Worm (Caenorhabditis elegans) whole organism, late embryonic: Measurements from ENCODE around the gene C54D10.10.

Source experiments
- C08G9.2 ChIP-seq: sonication (generic microtip); optimal IDR thresholded peaks from 2 replicates; lab custom pipeline; 2016; ENCODE audit warnings: mild to moderate bottlenecking, missing genetic modification characterization, moderate library complexity, missing compliant biosample characterization
- F13H6.1 ChIP-seq: sonication (generic microtip); optimal IDR thresholded peaks from 2 replicates; lab custom pipeline; 2016; ENCODE audit warnings: missing genetic modification characterization, missing compliant biosample characterization
- K02D7.2 ChIP-seq: sonication (generic microtip); optimal IDR thresholded peaks from 2 replicates; lab custom pipeline; 2017; ENCODE audit warnings: mild to moderate bottlenecking, missing genetic modification characterization, missing compliant biosample characterization
- K09A11.1 ChIP-seq: sonication (generic microtip); optimal IDR thresholded peaks from 2 replicates; lab custom pipeline; 2017; ENCODE audit warnings: antibody characterized with exemption, mild to moderate bottlenecking, missing genetic modification characterization, missing compliant biosample characterization; ENCODE audit not compliant: insufficient read depth
- T23F11.4 ChIP-seq: fragments of 200-800 bp; sonication (Bioruptor generic); optimal IDR thresholded peaks from 2 replicates; lab custom pipeline; 2018; ENCODE audit warnings: mild to moderate bottlenecking, missing genetic modification characterization, missing compliant biosample characterization
- Y22D7AL.16 ChIP-seq: sonication (generic microtip); optimal IDR thresholded peaks from 2 replicates; lab custom pipeline; 2016; ENCODE audit warnings: missing genetic modification characterization, missing compliant biosample characterization
- ceh-14 ChIP-seq: sonication (generic microtip); optimal IDR thresholded peaks from 2 replicates; lab custom pipeline; 2016; ENCODE audit warnings: missing genotype, missing genetic modification characterization, missing compliant biosample characterization
- ceh-18 ChIP-seq: sonication (generic microtip); optimal IDR thresholded peaks from 2 replicates; lab custom pipeline; 2016; ENCODE audit warnings: missing genetic modification characterization, missing compliant biosample characterization
- ceh-24 ChIP-seq: sonication (generic microtip); optimal IDR thresholded peaks from 2 replicates; lab custom pipeline; 2016; ENCODE audit warnings: mild to moderate bottlenecking, missing genetic modification characterization, missing compliant biosample characterization
- ceh-30 ChIP-seq: fragments of 150-350 bp; optimal IDR thresholded peaks from 2 replicates; lab custom pipeline; 2014; ENCODE audit warnings: missing biosample characterization, missing genetic modification characterization
- ceh-34 ChIP-seq: sonication (generic microtip); optimal IDR thresholded peaks from 2 replicates; lab custom pipeline; 2016; ENCODE audit warnings: mild to moderate bottlenecking, missing genetic modification characterization, missing compliant biosample characterization
- ceh-45 ChIP-seq: fragments of 200-800 bp; sonication (Bioruptor generic); IDR thresholded peaks from 2 replicates; pipeline ENCODE4 v1.3.6; 2022; ENCODE audit warnings: missing genetic modification reagents, missing genetic modification characterization, missing compliant biosample characterization
- ceh-6 ChIP-seq: fragments of 200-800 bp; sonication (Bioruptor generic); optimal IDR thresholded peaks from 2 replicates; lab custom pipeline; 2018; ENCODE audit warnings: mild to moderate bottlenecking, missing genetic modification characterization, missing compliant biosample characterization
- ceh-9 ChIP-seq: sonication (generic microtip); optimal IDR thresholded peaks from 2 replicates; lab custom pipeline; 2016; ENCODE audit warnings: mild to moderate bottlenecking, missing genetic modification characterization, inconsistent platforms, missing compliant biosample characterization
- che-1 ChIP-seq: sonication (generic microtip); optimal IDR thresholded peaks from 2 replicates; lab custom pipeline; 2016; ENCODE audit warnings: mild to moderate bottlenecking, missing genetic modification characterization, missing compliant biosample characterization
- dmd-4 ChIP-seq: sonication (generic microtip); optimal IDR thresholded peaks from 2 replicates; lab custom pipeline; 2016; ENCODE audit warnings: borderline replicate concordance, missing genetic modification characterization, missing compliant biosample characterization
- elt-4 ChIP-seq: sonication (generic microtip); optimal IDR thresholded peaks from 2 replicates; lab custom pipeline; 2016; ENCODE audit warnings: missing genetic modification characterization, missing compliant biosample characterization
- ets-4 ChIP-seq: sonication (generic microtip); optimal IDR thresholded peaks from 2 replicates; lab custom pipeline; 2016; ENCODE audit warnings: missing genetic modification characterization, missing compliant biosample characterization
- gmeb-2 ChIP-seq: sonication (generic microtip); optimal IDR thresholded peaks from 2 replicates; lab custom pipeline; 2016; ENCODE audit warnings: missing genetic modification characterization, inconsistent platforms, missing compliant biosample characterization
- hlh-13 ChIP-seq: fragments of 200-800 bp; sonication (Bioruptor generic); optimal IDR thresholded peaks from 2 replicates; lab custom pipeline; 2018; ENCODE audit warnings: mild to moderate bottlenecking, missing genetic modification characterization, missing compliant biosample characterization
- hlh-15 ChIP-seq: sonication (generic microtip); optimal IDR thresholded peaks from 2 replicates; lab custom pipeline; 2016; ENCODE audit warnings: missing genetic modification characterization, missing compliant biosample characterization
- hlh-30 ChIP-seq: sonication (generic microtip); optimal IDR thresholded peaks from 2 replicates; lab custom pipeline; 2017; ENCODE audit warnings: antibody characterized with exemption, missing genetic modification characterization, missing compliant biosample characterization; ENCODE audit not compliant: insufficient read depth
- hlh-6 ChIP-seq: sonication (generic microtip); optimal IDR thresholded peaks from 2 replicates; lab custom pipeline; 2016; ENCODE audit warnings: missing genotype, missing genetic modification characterization, missing compliant biosample characterization
- madf-2 ChIP-seq: sonication (generic microtip); optimal IDR thresholded peaks from 2 replicates; lab custom pipeline; 2017; ENCODE audit warnings: missing genetic modification characterization, missing compliant biosample characterization
- nfya-1 ChIP-seq: sonication (generic microtip); optimal IDR thresholded peaks from 2 replicates; lab custom pipeline; 2017; ENCODE audit warnings: missing genetic modification characterization, mild to moderate bottlenecking, missing compliant biosample characterization, antibody characterized with exemption, moderate library complexity
- npax-4 ChIP-seq: sonication (generic microtip); optimal IDR thresholded peaks from 2 replicates; lab custom pipeline; 2016; ENCODE audit warnings: missing genetic modification characterization, missing compliant biosample characterization
- pag-3 ChIP-seq: sonication (generic microtip); optimal IDR thresholded peaks from 2 replicates; lab custom pipeline; 2016; ENCODE audit warnings: missing compliant biosample characterization, missing genetic modification characterization, borderline replicate concordance
- pax-1 ChIP-seq: fragments of 150-350 bp; optimal IDR thresholded peaks from 2 replicates; lab custom pipeline; 2014; ENCODE audit warnings: missing biosample characterization, missing genetic modification characterization
- pha-2 ChIP-seq: sonication (generic microtip); optimal IDR thresholded peaks from 2 replicates; lab custom pipeline; 2017; ENCODE audit warnings: mild to moderate bottlenecking, missing genetic modification characterization, missing compliant biosample characterization
- pqm-1 ChIP-seq: sonication (generic microtip); optimal IDR thresholded peaks from 2 replicates; lab custom pipeline; 2016; ENCODE audit warnings: missing genetic modification characterization, missing compliant biosample characterization
- ref-2 ChIP-seq: sonication (generic microtip); optimal IDR thresholded peaks from 2 replicates; lab custom pipeline; 2016; ENCODE audit warnings: missing genetic modification characterization, missing compliant biosample characterization
- rnt-1 ChIP-seq: sonication (generic microtip); optimal IDR thresholded peaks from 2 replicates; lab custom pipeline; 2016; ENCODE audit warnings: missing genetic modification characterization, missing compliant biosample characterization
- sox-4 ChIP-seq: sonication (generic microtip); optimal IDR thresholded peaks from 2 replicates; lab custom pipeline; 2017; ENCODE audit warnings: mild to moderate bottlenecking, missing genetic modification characterization, inconsistent platforms, missing compliant biosample characterization
- syd-9 ChIP-seq: sonication (generic microtip); optimal IDR thresholded peaks from 2 replicates; lab custom pipeline; 2016; ENCODE audit warnings: mild to moderate bottlenecking, missing genetic modification characterization, moderate library complexity, missing compliant biosample characterization
- tbx-2 ChIP-seq: sonication (generic microtip); optimal IDR thresholded peaks from 2 replicates; lab custom pipeline; 2016; ENCODE audit warnings: missing genetic modification characterization, missing compliant biosample characterization
- unc-42 ChIP-seq: sonication (generic microtip); optimal IDR thresholded peaks from 2 replicates; lab custom pipeline; 2016; ENCODE audit warnings: missing genotype, missing genetic modification characterization, missing compliant biosample characterization
- unc-86 ChIP-seq: sonication (generic microtip); optimal IDR thresholded peaks from 2 replicates; lab custom pipeline; 2016; ENCODE audit warnings: missing genetic modification characterization, missing compliant biosample characterization
- zip-5 ChIP-seq: sonication (generic microtip); optimal IDR thresholded peaks from 2 replicates; lab custom pipeline; 2016; ENCODE audit warnings: missing genetic modification characterization, missing compliant biosample characterization

C54D10.10 gene

DNA sequence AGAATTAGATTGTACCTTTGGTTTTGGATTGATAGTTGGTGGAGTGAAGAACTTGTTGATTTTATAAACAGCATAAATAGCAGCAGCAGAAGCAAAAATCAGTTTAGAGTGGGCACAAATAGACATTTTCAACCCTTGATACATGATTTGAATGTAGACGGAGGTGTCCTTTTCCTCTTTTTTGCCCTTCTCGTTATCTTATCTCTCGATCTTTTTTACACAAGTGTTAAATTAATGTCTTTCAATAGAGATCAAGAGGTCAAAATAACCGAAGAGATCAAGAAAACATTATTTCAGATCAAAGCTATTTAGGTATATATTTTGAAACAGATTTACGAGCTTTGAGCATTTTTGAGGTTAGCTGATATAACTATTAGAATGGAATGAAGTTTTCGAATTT is 37.9 kb downstream of the C54D10.10 start, which contains the start of gene cdr-7:
Gene cdr-7 (minus strand): TSS at position 205 of the 400 bp plus-strand sequence.
- TF ChIP-seq dmd-4 (tag; lab: Kevin White, UChicago) (no peak), pax-1 (tag; lab: Kevin White, UChicago) (no peak), hlh-6 (tag; lab: Kevin White, UChicago) (no peak), madf-2 (no peak), ceh-34 (tag; lab: Kevin White, UChicago) (no peak), rnt-1 (tag; lab: Kevin White, UChicago) (no peak), ceh-9 (no peak), pag-3 (tag; lab: Kevin White, UChicago) (no peak), C08G9.2 (tag; lab: Kevin White, UChicago) (no peak), sox-4 (tag; lab: Kevin White, UChicago) (no peak), ceh-45 (GFP tag; lab: Robert Waterston, UW) (no peak), syd-9 (tag; lab: Kevin White, UChicago) (no peak), tbx-2 (tag; lab: Kevin White, UChicago) (no peak), ets-4 (tag; lab: Kevin White, UChicago) (no peak), pqm-1 (tag; lab: Kevin White, UChicago) (no peak), ceh-30 (no peak), che-1 (tag; lab: Kevin White, UChicago) (no peak)
- TF ChIP-seq, all 69 proteins: peak for 0

DNA sequence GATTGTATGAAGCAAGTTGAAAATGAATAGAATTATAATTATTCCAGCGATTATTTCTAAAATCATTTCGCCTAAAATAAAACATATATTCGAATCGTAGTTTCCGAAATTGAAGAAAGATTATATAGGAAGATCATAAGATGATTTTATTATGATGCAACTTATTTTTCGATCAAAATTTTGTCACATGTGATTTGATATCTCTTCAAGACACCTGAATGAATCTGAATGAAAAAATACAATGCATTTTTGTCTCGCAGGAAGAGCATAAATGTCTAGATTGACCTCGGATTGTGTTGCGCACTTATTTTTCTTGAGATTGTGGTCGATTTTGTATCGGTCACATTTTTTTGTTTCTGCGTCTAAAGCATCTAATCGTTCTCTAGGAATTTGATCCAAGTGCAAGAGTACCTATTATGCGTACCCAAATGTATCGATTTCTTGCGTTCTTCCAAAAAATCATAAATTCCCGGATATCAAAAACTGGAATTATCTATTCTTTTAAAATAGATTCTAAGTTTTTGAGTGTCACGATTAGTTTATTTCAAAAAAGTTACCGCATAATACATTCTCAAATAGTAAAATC is 39.3 kb downstream of the C54D10.10 start, which contains the start of gene hrg-2:
Gene hrg-2 (minus strand): TSS at position 98 of the 586 bp plus-strand sequence.
- TF ChIP-seq ceh-14 (tag; lab: Kevin White, UChicago) (no peak), nfya-1 (tag; lab: Kevin White, UChicago) (no peak), pha-2 (tag; lab: Kevin White, UChicago) (no peak), Y22D7AL.16 (tag; lab: Kevin White, UChicago) (no peak), rnt-1 (tag; lab: Kevin White, UChicago) (no peak), che-1 (tag; lab: Kevin White, UChicago) (no peak), C08G9.2 (tag; lab: Kevin White, UChicago) (no peak), unc-86 (tag; lab: Kevin White, UChicago) (no peak), ceh-18 (tag; lab: Kevin White, UChicago) (no peak)

DNA sequence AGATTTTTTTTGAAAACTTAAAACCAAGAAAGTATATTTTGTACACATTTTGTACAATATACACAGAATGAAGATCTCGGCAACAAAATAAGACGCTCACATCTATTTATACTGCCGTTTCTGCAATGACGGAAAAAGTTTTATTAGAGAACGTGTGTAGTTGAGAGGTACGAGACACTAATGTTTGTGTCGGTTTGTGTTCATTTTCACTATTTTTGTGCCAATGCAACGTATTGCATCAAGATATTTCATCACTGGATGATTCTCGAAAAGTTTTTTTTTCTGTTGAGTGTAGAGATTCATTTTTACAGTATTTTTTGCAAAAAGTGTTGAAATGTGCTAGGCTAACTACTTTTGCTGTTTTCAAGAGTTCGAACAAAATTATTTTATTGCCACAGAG is 40.8 kb downstream of the C54D10.10 start:
- TF ChIP-seq hlh-30 (tag; lab: Kevin White, UChicago) (no peak), ceh-6 (GFP tag; lab: Kevin White, UChicago) (no peak), T23F11.4 (GFP tag; lab: Kevin White, UChicago) (no peak), ceh-24 (tag; lab: Kevin White, UChicago) (no peak), F13H6.1 (tag; lab: Kevin White, UChicago) (no peak), elt-4 (no peak), hlh-15 (tag; lab: Kevin White, UChicago) (no peak), hlh-13 (GFP tag; lab: Kevin White, UChicago) (no peak), syd-9 (tag; lab: Kevin White, UChicago) (no peak), zip-5 (tag; lab: Kevin White, UChicago) (no peak), che-1 (tag; lab: Kevin White, UChicago) (no peak), ref-2 (tag; lab: Kevin White, UChicago) (no peak), K09A11.1 (tag; lab: Kevin White, UChicago) (no peak), pag-3 (tag; lab: Kevin White, UChicago) (no peak), ceh-14 (tag; lab: Kevin White, UChicago) (no peak), madf-2 (no peak), npax-4 (no peak)

DNA sequence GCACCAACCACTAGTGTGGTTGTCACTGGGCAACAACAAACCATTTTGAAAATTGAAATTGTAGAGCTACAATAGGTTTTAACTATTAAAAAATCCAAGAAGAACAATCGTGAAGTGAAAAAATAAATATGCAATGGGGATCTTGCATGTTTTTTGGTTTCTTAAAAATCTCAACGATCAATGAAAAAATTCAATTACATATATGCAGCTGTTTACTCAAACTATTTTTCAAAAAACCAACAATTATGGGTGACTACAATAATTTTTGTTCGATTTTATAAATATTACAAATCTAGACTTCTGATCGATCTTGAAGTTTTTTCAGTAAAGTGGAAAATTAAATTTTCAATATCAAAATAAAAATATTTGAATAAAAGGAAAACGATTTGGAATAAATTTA is 41.3 kb downstream of the C54D10.10 start, which contains the start of gene cdr-4:
Gene cdr-4 (minus strand): TSS at position 101 of the 400 bp plus-strand sequence.
- TF ChIP-seq K02D7.2 (tag; lab: Kevin White, UChicago) (no peak), gmeb-2 (no peak), nfya-1 (tag; lab: Kevin White, UChicago) (no peak), unc-42 (no peak)
